Worm (Caenorhabditis elegans) whole organism, L4 larva: ENCODE data around the gene pptr-2.
A peak's percentile ranks its signal among the peaks of the same experiment; 100 is the strongest.

Source experiments
- dmd-6 ChIP-seq: fragments of 200-800 bp; sonication (Bioruptor generic); IDR thresholded peaks from 2 replicates; pipeline ENCODE4 v1.3.6; 2022; ENCODE audit warnings: missing genetic modification reagents, missing genetic modification characterization, missing compliant biosample characterization
- fos-1 ChIP-seq: fragments of 150-350 bp; optimal IDR thresholded peaks from 2 replicates; lab custom pipeline; 2014; ENCODE audit warnings: missing biosample characterization, missing genetic modification characterization
- pqm-1 ChIP-seq: sonication (generic microtip); optimal IDR thresholded peaks from 2 replicates; lab custom pipeline; 2017; ENCODE audit warnings: missing biosample characterization, missing genetic modification characterization

- TF ChIP-seq dmd-6 (GFP tag; lab: Robert Waterston, UW) = peak; percentile 32; the same call in 1 of the 2 replicates
- TF ChIP-seq pqm-1 (tag; lab: Kevin White, UChicago) = no peak
- TF ChIP-seq fos-1 = no peak
Observed at ce11 chrV:11082475-11082874, 47.7 kb upstream of the pptr-2 start.
